Fruit fly (Drosophila melanogaster): Measurements from ENCODE around the gene mRpL36.

Gene mRpL36

DNA sequence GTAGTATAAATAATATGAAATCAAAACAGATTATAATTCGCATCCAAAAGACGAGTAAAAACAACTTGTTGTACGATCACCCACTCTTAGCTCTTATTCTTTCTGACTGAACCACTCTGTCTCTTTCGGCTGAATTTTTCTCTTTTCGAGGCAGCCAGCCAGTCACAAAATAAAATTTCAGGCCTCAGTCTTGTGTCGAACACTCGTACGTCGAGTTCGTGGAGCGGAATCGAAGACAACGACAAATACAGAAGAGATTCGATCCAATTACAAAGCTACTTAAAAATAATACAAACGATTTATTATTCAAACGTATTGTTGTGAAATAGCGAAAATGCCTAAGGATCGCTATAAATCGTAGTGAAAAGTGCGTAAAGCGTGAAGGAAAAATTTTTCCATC lies 47.7 kb downstream of the mRpL36 start (continued):
- TF ChIP-seq CG2120 (GFP tag; optimal IDR thresholded peaks at IDR 0.05), result peak; percentile 17

DNA sequence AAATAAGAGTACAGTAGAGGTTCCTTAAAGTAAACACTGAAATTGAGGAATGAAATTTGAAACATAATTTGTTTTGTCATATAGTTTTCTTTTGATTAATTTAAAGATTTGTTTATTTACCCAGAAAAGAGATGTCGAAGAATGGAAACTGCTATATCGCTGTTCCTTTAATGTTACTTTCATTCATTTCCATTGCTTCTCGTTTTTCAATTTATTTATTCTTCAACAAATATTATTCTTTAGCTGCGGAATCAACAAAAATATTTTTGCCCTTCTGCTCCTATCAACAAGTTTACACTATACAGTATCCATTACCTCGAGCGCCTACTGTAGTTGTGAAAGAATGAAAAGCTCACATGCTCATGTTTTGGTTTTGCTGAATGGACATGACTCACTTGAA lies 48.8 kb downstream of the mRpL36 start:
- TF ChIP-seq CG7839 (tag; optimal IDR thresholded peaks at IDR 0.05), result peak; percentile 51
- TF ChIP-seq CG10979 (tag; optimal IDR thresholded peaks at IDR 0.05), result peak; percentile 16
- TF ChIP-seq pan (optimal IDR thresholded peaks at IDR 0.05), result no peak
- TF ChIP-seq pan (GFP tag; optimal IDR thresholded peaks at IDR 0.05 in 1 of 2, IDR thresholded peaks at IDR 0.05 in 1 of 2), result peak in 1 of 2 experiments; percentile 36
- peak; percentile 83 for TF ChIP-seq Med (GFP tag)
- peak; percentile 1 for TF ChIP-seq Meics (GFP tag; optimal IDR thresholded peaks at IDR 0.05)
- TF ChIP-seq ind (GFP tag; optimal IDR thresholded peaks at IDR 0.05), result peak; percentile 24
- peak; percentile 19 for TF ChIP-seq cwo (GFP tag; optimal IDR thresholded peaks at IDR 0.05)
- TF ChIP-seq crol (GFP tag; IDR thresholded peaks at IDR 0.05), result no peak
- TF ChIP-seq CG2712 (tag; optimal IDR thresholded peaks at IDR 0.05), result peak; percentile 40
- peak; percentile 32 for TF ChIP-seq lab (GFP tag; optimal IDR thresholded peaks at IDR 0.05)
- TF ChIP-seq bcd (GFP tag; optimal IDR thresholded peaks at IDR 0.05), result peak; percentile 30
- TF ChIP-seq kay (GFP tag; optimal IDR thresholded peaks at IDR 0.05), result peak; percentile 12
- peak; percentile 11 for TF ChIP-seq nmo (GFP tag; optimal IDR thresholded peaks at IDR 0.05)
- TF ChIP-seq dmrt99B (tag; optimal IDR thresholded peaks at IDR 0.05), result peak; percentile 43
- peak; percentile 46; the same call in 2 of the 3 replicates for TF ChIP-seq row (GFP tag; IDR thresholded peaks at IDR 0.05)
- TF ChIP-seq schlank (tag; optimal IDR thresholded peaks at IDR 0.05), result no peak
- peak; percentile 29 for TF ChIP-seq zfh2 (GFP tag; optimal IDR thresholded peaks at IDR 0.05)
- peak; percentile 38; the same call in 1 of the 2 replicates for TF ChIP-seq al (GFP tag; IDR thresholded peaks at IDR 0.05)
- 0 out of 3 replicates have a peak, but pooled peaks have one; percentile 26 for TF ChIP-seq CG17361 (GFP tag; IDR thresholded peaks at IDR 0.05)
- peak; percentile 10 for TF ChIP-seq CG13296 (GFP tag; optimal IDR thresholded peaks at IDR 0.05)
- no peak for TF ChIP-seq CG14667 (GFP tag; IDR thresholded peaks at IDR 0.05)
- TF ChIP-seq CG18764 (GFP tag; optimal IDR thresholded peaks at IDR 0.05), result no peak
- 0 out of 2 replicates have a peak, but pooled peaks have one; percentile 8 for TF ChIP-seq danr (GFP tag; IDR thresholded peaks at IDR 0.05)
- no peak for TF ChIP-seq Ada2b (GFP tag; IDR thresholded peaks at IDR 0.05)
- TF ChIP-seq CG9437 (GFP tag; optimal IDR thresholded peaks at IDR 0.05), result peak; percentile 3
- TF ChIP-seq CG3281 (GFP tag; optimal IDR thresholded peaks at IDR 0.05), result peak; percentile 10
- TF ChIP-seq CG2678 (tag; optimal IDR thresholded peaks at IDR 0.05), result peak; percentile 65
- TF ChIP-seq bowl (GFP tag; IDR thresholded peaks at IDR 0.05), result no peak
- TF ChIP-seq Blimp-1 (GFP tag; optimal IDR thresholded peaks at IDR 0.05), result peak; percentile 27
- TF ChIP-seq CG11247 (GFP tag; IDR thresholded peaks at IDR 0.05), result no peak
- peak; percentile 0 for TF ChIP-seq mam (GFP tag; optimal IDR thresholded peaks at IDR 0.05)
- peak; percentile 19 for TF ChIP-seq CG4424 (GFP tag; optimal IDR thresholded peaks at IDR 0.05)
- TF ChIP-seq CG30403 (GFP tag; optimal IDR thresholded peaks at IDR 0.05), result peak; percentile 31
- peak; percentile 5 for TF ChIP-seq CG4820 (GFP tag; optimal IDR thresholded peaks at IDR 0.05)
- TF ChIP-seq Ssrp (tag; optimal IDR thresholded peaks at IDR 0.05), result no peak
- TF ChIP-seq CG9727 (GFP tag; optimal IDR thresholded peaks at IDR 0.05), result peak; percentile 9
- peak; percentile 38 for TF ChIP-seq gem (tag; optimal IDR thresholded peaks at IDR 0.05)
- TF ChIP-seq Rfx (GFP tag; IDR thresholded peaks at IDR 0.05), result no peak
- peak; percentile 4 for TF ChIP-seq caup (GFP tag; optimal IDR thresholded peaks at IDR 0.05; ENCODE audit: severe bottlenecking)
- peak; percentile 53 for TF ChIP-seq Sox100B (GFP tag; optimal IDR thresholded peaks at IDR 0.05)
- no peak for TF ChIP-seq CkIIα-i1 (GFP tag; IDR thresholded peaks at IDR 0.05)
- 0 out of 2 replicates have a peak, but pooled peaks have one; percentile 10 for TF ChIP-seq Atf6 (GFP tag; IDR thresholded peaks at IDR 0.05)
- TF ChIP-seq CG10147 (GFP tag; optimal IDR thresholded peaks at IDR 0.05), result peak; percentile 11
- peak; percentile 58 for TF ChIP-seq CG11504 (tag; optimal IDR thresholded peaks at IDR 0.05)
- peak; percentile 39; the same call in 1 of the 3 replicates for TF ChIP-seq dysf (GFP tag; IDR thresholded peaks at IDR 0.05)
- TF ChIP-seq z (GFP tag; IDR thresholded peaks at IDR 0.05), result no peak
- TF ChIP-seq Myb (GFP tag; optimal IDR thresholded peaks at IDR 0.05), result no peak

All from whole organism, embryonic.